Worm (Caenorhabditis elegans): ENCODE measurements around the gene nep-25.
"Not testable (repeated sequence)": the region's sequence is repeated elsewhere in the genome, so short reads cannot be mapped to it uniquely, and the experiment has no call there.

DNA sequence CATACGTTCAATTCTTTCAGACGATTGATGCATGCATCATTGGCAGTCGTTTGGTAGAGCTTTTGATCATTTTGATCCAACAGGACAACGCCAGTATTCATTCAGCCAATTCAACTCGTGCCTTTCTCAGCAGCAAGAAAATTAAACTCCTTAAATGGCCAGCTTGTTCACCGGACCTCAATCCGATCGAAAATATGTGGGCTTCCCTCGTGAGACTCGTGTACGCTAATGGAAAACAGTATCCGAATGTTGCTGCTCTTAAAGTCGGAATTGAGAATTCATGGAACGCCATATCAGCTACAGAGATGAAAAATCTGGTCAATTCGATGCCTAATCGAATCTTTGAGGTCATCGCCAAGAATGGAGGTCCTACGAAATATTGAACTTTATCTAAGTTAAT lies 26.7 kb upstream of the nep-25 start, which contains the start of gene wago-5:
- TF ChIP-seq aly-1 (tag; optimal IDR thresholded peaks at IDR 0.05); scrt-1 (GFP tag; IDR thresholded peaks at IDR 0.05); ceh-13 (GFP tag; optimal IDR thresholded peaks at IDR 0.05); ets-7 (tag; optimal IDR thresholded peaks at IDR 0.05); ceh-36 (tag; optimal IDR thresholded peaks at IDR 0.05); ama-1 (optimal IDR thresholded peaks at IDR 0.05): not testable (repeated sequence)
